Worm (Caenorhabditis elegans) whole organism, late embryonic: Measurements from ENCODE around the gene hpo-15.

Experiments
- C08G9.2 ChIP-seq: sonication (generic microtip); optimal IDR thresholded peaks from 2 replicates; lab custom pipeline; 2016; ENCODE audit warnings: mild to moderate bottlenecking, missing genetic modification characterization, moderate library complexity, missing compliant biosample characterization
- F13H6.1 ChIP-seq: sonication (generic microtip); optimal IDR thresholded peaks from 2 replicates; lab custom pipeline; 2016; ENCODE audit warnings: missing genetic modification characterization, missing compliant biosample characterization
- K02D7.2 ChIP-seq: sonication (generic microtip); optimal IDR thresholded peaks from 2 replicates; lab custom pipeline; 2017; ENCODE audit warnings: mild to moderate bottlenecking, missing genetic modification characterization, missing compliant biosample characterization
- T23F11.4 ChIP-seq: fragments of 200-800 bp; sonication (Bioruptor generic); optimal IDR thresholded peaks from 2 replicates; lab custom pipeline; 2018; ENCODE audit warnings: mild to moderate bottlenecking, missing genetic modification characterization, missing compliant biosample characterization
- Y22D7AL.16 ChIP-seq: sonication (generic microtip); optimal IDR thresholded peaks from 2 replicates; lab custom pipeline; 2016; ENCODE audit warnings: missing genetic modification characterization, missing compliant biosample characterization
- ahr-1 ChIP-seq: sonication (generic microtip); optimal IDR thresholded peaks from 2 replicates; lab custom pipeline; 2016; ENCODE audit warnings: missing genetic modification characterization, missing compliant biosample characterization
- ama-1 ChIP-seq: fragments of 150-350 bp; optimal IDR thresholded peaks from 2 replicates; lab custom pipeline; 2014
- ceh-18 ChIP-seq: sonication (generic microtip); optimal IDR thresholded peaks from 2 replicates; lab custom pipeline; 2016; ENCODE audit warnings: missing genetic modification characterization, missing compliant biosample characterization
- ceh-19 ChIP-seq: fragments of 200-800 bp; sonication (Bioruptor generic); optimal IDR thresholded peaks from 2 replicates; lab custom pipeline; 2018; ENCODE audit warnings: mild to moderate bottlenecking, missing genetic modification characterization, missing compliant biosample characterization
- ceh-22 ChIP-seq: sonication (generic microtip); optimal IDR thresholded peaks from 2 replicates; lab custom pipeline; 2017; ENCODE audit warnings: missing biosample characterization, missing genetic modification characterization
- ceh-30 ChIP-seq: fragments of 150-350 bp; optimal IDR thresholded peaks from 2 replicates; lab custom pipeline; 2014; ENCODE audit warnings: missing biosample characterization, missing genetic modification characterization
- ceh-31 ChIP-seq: sonication (generic microtip); optimal IDR thresholded peaks from 2 replicates; lab custom pipeline; 2016; ENCODE audit warnings: missing genetic modification characterization, missing compliant biosample characterization
- ceh-45 ChIP-seq: fragments of 200-800 bp; sonication (Bioruptor generic); IDR thresholded peaks from 2 replicates; pipeline ENCODE4 v1.3.6; 2022; ENCODE audit warnings: missing genetic modification reagents, missing genetic modification characterization, missing compliant biosample characterization
- ceh-48 ChIP-seq: sonication (generic microtip); optimal IDR thresholded peaks from 2 replicates; lab custom pipeline; 2016; ENCODE audit warnings: missing genetic modification characterization, inconsistent platforms, missing compliant biosample characterization
- ceh-6 ChIP-seq: fragments of 200-800 bp; sonication (Bioruptor generic); optimal IDR thresholded peaks from 2 replicates; lab custom pipeline; 2018; ENCODE audit warnings: mild to moderate bottlenecking, missing genetic modification characterization, missing compliant biosample characterization
- ceh-9 ChIP-seq: sonication (generic microtip); optimal IDR thresholded peaks from 2 replicates; lab custom pipeline; 2016; ENCODE audit warnings: mild to moderate bottlenecking, missing genetic modification characterization, inconsistent platforms, missing compliant biosample characterization
- ets-4 ChIP-seq: sonication (generic microtip); optimal IDR thresholded peaks from 2 replicates; lab custom pipeline; 2016; ENCODE audit warnings: missing genetic modification characterization, missing compliant biosample characterization
- eyg-1 ChIP-seq: sonication (generic microtip); optimal IDR thresholded peaks from 2 replicates; lab custom pipeline; 2016; ENCODE audit warnings: missing genotype, missing genetic modification characterization, missing compliant biosample characterization
- fax-1 ChIP-seq: sonication (generic microtip); optimal IDR thresholded peaks from 2 replicates; lab custom pipeline; 2016; ENCODE audit warnings: missing genotype, missing genetic modification characterization, missing compliant biosample characterization
- fkh-10 ChIP-seq: fragments of 150-350 bp; optimal IDR thresholded peaks from 2 replicates; lab custom pipeline; 2014; ENCODE audit warnings: missing biosample characterization, missing genetic modification reagents, missing genetic modification characterization
- fkh-6 ChIP-seq: sonication (generic microtip); optimal IDR thresholded peaks from 2 replicates; lab custom pipeline; 2016; ENCODE audit warnings: missing genetic modification characterization, missing compliant biosample characterization
- gmeb-2 ChIP-seq: sonication (generic microtip); optimal IDR thresholded peaks from 2 replicates; lab custom pipeline; 2016; ENCODE audit warnings: missing genetic modification characterization, inconsistent platforms, missing compliant biosample characterization
- hlh-15 ChIP-seq: sonication (generic microtip); optimal IDR thresholded peaks from 2 replicates; lab custom pipeline; 2016; ENCODE audit warnings: missing genetic modification characterization, missing compliant biosample characterization
- hlh-8 ChIP-seq: sonication (generic microtip); optimal IDR thresholded peaks from 2 replicates; lab custom pipeline; 2016; ENCODE audit warnings: missing genotype, missing genetic modification characterization, missing compliant biosample characterization
- lim-6 ChIP-seq: sonication (generic microtip); optimal IDR thresholded peaks from 2 replicates; lab custom pipeline; 2016; ENCODE audit warnings: missing genetic modification characterization, missing compliant biosample characterization
- nfya-1 ChIP-seq: sonication (generic microtip); optimal IDR thresholded peaks from 2 replicates; lab custom pipeline; 2017; ENCODE audit warnings: missing genetic modification characterization, mild to moderate bottlenecking, missing compliant biosample characterization, antibody characterized with exemption, moderate library complexity
- odd-2 ChIP-seq: sonication (generic microtip); optimal IDR thresholded peaks from 2 replicates; lab custom pipeline; 2017; ENCODE audit warnings: antibody characterized with exemption, mild to moderate bottlenecking, missing genetic modification characterization, missing compliant biosample characterization
- pag-3 ChIP-seq: sonication (generic microtip); optimal IDR thresholded peaks from 2 replicates; lab custom pipeline; 2016; ENCODE audit warnings: missing compliant biosample characterization, missing genetic modification characterization, borderline replicate concordance
- pat-9 ChIP-seq: fragments of 200-800 bp; sonication (Bioruptor generic); optimal IDR thresholded peaks from 2 replicates; lab custom pipeline; 2018; ENCODE audit warnings: mild to moderate bottlenecking, missing genetic modification characterization, moderate library complexity, missing compliant biosample characterization
- pax-1 ChIP-seq: fragments of 150-350 bp; optimal IDR thresholded peaks from 2 replicates; lab custom pipeline; 2014; ENCODE audit warnings: missing biosample characterization, missing genetic modification characterization
- pha-2 ChIP-seq: sonication (generic microtip); optimal IDR thresholded peaks from 2 replicates; lab custom pipeline; 2017; ENCODE audit warnings: mild to moderate bottlenecking, missing genetic modification characterization, missing compliant biosample characterization
- pha-4 ChIP-seq: fragments of 150-350 bp; optimal IDR thresholded peaks from 2 replicates; lab custom pipeline; 2018; ENCODE audit warnings: missing biosample characterization, missing genetic modification reagents, missing genetic modification characterization
- pros-1 ChIP-seq: fragments of 150-350 bp; optimal IDR thresholded peaks from 2 replicates; lab custom pipeline; 2014; ENCODE audit warnings: missing biosample characterization, missing genetic modification reagents, missing genetic modification characterization
- rnt-1 ChIP-seq: sonication (generic microtip); optimal IDR thresholded peaks from 2 replicates; lab custom pipeline; 2016; ENCODE audit warnings: missing genetic modification characterization, missing compliant biosample characterization
- syd-9 ChIP-seq: sonication (generic microtip); optimal IDR thresholded peaks from 2 replicates; lab custom pipeline; 2016; ENCODE audit warnings: mild to moderate bottlenecking, missing genetic modification characterization, moderate library complexity, missing compliant biosample characterization
- tbx-2 ChIP-seq: sonication (generic microtip); optimal IDR thresholded peaks from 2 replicates; lab custom pipeline; 2016; ENCODE audit warnings: missing genetic modification characterization, missing compliant biosample characterization
- unc-42 ChIP-seq: sonication (generic microtip); optimal IDR thresholded peaks from 2 replicates; lab custom pipeline; 2016; ENCODE audit warnings: missing genotype, missing genetic modification characterization, missing compliant biosample characterization
- unc-86 ChIP-seq: sonication (generic microtip); optimal IDR thresholded peaks from 2 replicates; lab custom pipeline; 2016; ENCODE audit warnings: missing genetic modification characterization, missing compliant biosample characterization

The hpo-15 gene

ce11 chrV:5487180-5487579 is 26.4 kb downstream of the hpo-15 start:
- TF ChIP-seq fkh-6 (tag; lab: Kevin White, UChicago) (no peak), tbx-2 (tag; lab: Kevin White, UChicago) (no peak), pax-1 (tag; lab: Kevin White, UChicago) (no peak), ets-4 (tag; lab: Kevin White, UChicago) (no peak), nfya-1 (tag; lab: Kevin White, UChicago) (no peak), ceh-19 (GFP tag; lab: Kevin White, UChicago) (no peak), unc-42 (tag; lab: Kevin White, UChicago) (no peak), odd-2 (tag; lab: Kevin White, UChicago) (no peak), fax-1 (tag; lab: Kevin White, UChicago) (no peak), pros-1 (tag; lab: Kevin White, UChicago) (no peak), hlh-8 (no peak), ama-1 (lab: Kevin White, UChicago) (no peak)

ce11 chrV:5484866-5485265 is 28.8 kb downstream of the hpo-15 start, which contains the start of gene srg-65:
TSS of gene srg-65 (minus strand) at chrV:5484966.
- TF ChIP-seq ceh-6 (GFP tag; lab: Kevin White, UChicago) (no peak), K02D7.2 (tag; lab: Kevin White, UChicago) (no peak), ceh-18 (no peak), Y22D7AL.16 (tag; lab: Kevin White, UChicago) (no peak), hlh-8 (no peak), T23F11.4 (GFP tag; lab: Kevin White, UChicago) (no peak), ceh-48 (no peak), rnt-1 (tag; lab: Kevin White, UChicago) (no peak), hlh-15 (tag; lab: Kevin White, UChicago) (no peak), ceh-45 (GFP tag; lab: Robert Waterston, UW) (no peak), fkh-10 (GFP tag; lab: Kevin White, UChicago) (no peak), ceh-22 (tag; lab: Kevin White, UChicago) (no peak), C08G9.2 (tag; lab: Kevin White, UChicago) (no peak), unc-42 (tag; lab: Kevin White, UChicago) (no peak), ceh-31 (tag; lab: Kevin White, UChicago) (no peak), eyg-1 (tag; lab: Kevin White, UChicago) (no peak), pha-2 (tag; lab: Kevin White, UChicago) (no peak), unc-86 (tag; lab: Kevin White, UChicago) (no peak), ahr-1 (no peak), lim-6 (tag; lab: Kevin White, UChicago) (no peak)
- TF ChIP-seq, all 69 proteins: peak for 0

- TF ChIP-seq hlh-8 (no peak), odd-2 (tag; lab: Kevin White, UChicago) (no peak), ceh-19 (GFP tag; lab: Kevin White, UChicago) (no peak), eyg-1 (tag; lab: Kevin White, UChicago) (no peak), F13H6.1 (no peak), ahr-1 (no peak), pha-2 (tag; lab: Kevin White, UChicago) (no peak), ceh-22 (tag; lab: Kevin White, UChicago) (no peak), tbx-2 (tag; lab: Kevin White, UChicago) (no peak), gmeb-2 (tag; lab: Kevin White, UChicago) (no peak), unc-42 (tag; lab: Kevin White, UChicago) (no peak), fax-1 (tag; lab: Kevin White, UChicago) (no peak), pag-3 (no peak), syd-9 (no peak), pha-4 (no peak)
Observed at ce11 chrV:5482315-5482714, 31.3 kb downstream of the hpo-15 start, which contains the start of gene srg-66. TSS of gene srg-66 (minus strand) at chrV:5482415.

- TF ChIP-seq pat-9 (tag; lab: Kevin White, UChicago) (no peak), ceh-48 (peak; percentile 29), ceh-9 (tag; lab: Kevin White, UChicago) (no peak), ceh-30 (tag; lab: Kevin White, UChicago) (no peak)
Observed at ce11 chrV:5477719-5478118, 35.9 kb downstream of the hpo-15 start.
